Fruit fly (Drosophila melanogaster) whole organism, adult: ENCODE results near the gene HUWE1.

Experiments used
- CG12768 ChIP-seq: fragments of 200-800 bp; sonication (Bioruptor generic); optimal IDR thresholded peaks from 2 replicates; lab custom pipeline; 2017; ENCODE audit warnings: missing biosample characterization, missing genetic modification characterization, mild to moderate bottlenecking, moderate library complexity, missing genetic modification reagents
- CG33017 ChIP-seq: fragments of 200-800 bp; sonication (Bioruptor generic); optimal IDR thresholded peaks from 2 replicates; lab custom pipeline; 2018; ENCODE audit warnings: missing biosample characterization, mild to moderate bottlenecking, missing genetic modification characterization, moderate library complexity
- CG7101 ChIP-seq: fragments of 200-800 bp; sonication (Bioruptor generic); optimal IDR thresholded peaks from 2 replicates; lab custom pipeline; 2018; ENCODE audit warnings: missing biosample characterization, mild to moderate bottlenecking, missing genetic modification characterization, moderate library complexity
- kay ChIP-seq: fragments of 200-800 bp; sonication (Bioruptor generic); peaks from one replicate; lab custom pipeline; 2016; ENCODE audit warnings: missing biosample characterization, missing genetic modification characterization, borderline replicate concordance

- TF ChIP-seq CG7101 (no peak), CG12768 (GFP tag; lab: Kevin White, UChicago) (no peak), CG33017 (tag; lab: Kevin White, UChicago) (no peak), kay (GFP tag; lab: Kevin White, UChicago) (no peak)
Measured at dm6 chrX:15778846-15779245, 66.4 kb downstream of the HUWE1 start, which contains the start of gene CG43673.
